Fruit fly (Drosophila melanogaster) whole organism, pupa: ENCODE data around the gene zfh1.

Source experiments
- CG10348 ChIP-seq: fragments of 200-800 bp; sonication (Bioruptor generic); IDR thresholded peaks from 2 replicates; pipeline ENCODE4 v1.3.6; 2022; ENCODE audit warnings: missing biosample characterization, missing genetic modification characterization
- CG12605 ChIP-seq: fragments of 200-800 bp; sonication (Bioruptor generic); IDR thresholded peaks from 2 replicates; pipeline ENCODE4 v1.3.6; 2022; ENCODE audit warnings: missing biosample characterization, missing genetic modification characterization
- CG13204 ChIP-seq: fragments of 200-800 bp; sonication (Bioruptor generic); optimal IDR thresholded peaks from 2 replicates; lab custom pipeline; 2018; ENCODE audit warnings: missing biosample characterization, mild to moderate bottlenecking, missing genetic modification characterization, moderate library complexity
- CG14655 ChIP-seq: fragments of 200-800 bp; sonication (Bioruptor generic); optimal IDR thresholded peaks from 3 replicates; lab custom pipeline; 2017; ENCODE audit warnings: mild to moderate bottlenecking, missing biosample characterization, missing genetic modification reagents, missing genetic modification characterization
- CG15710 ChIP-seq: fragments of 200-800 bp; sonication (Bioruptor generic); optimal IDR thresholded peaks from 2 replicates; lab custom pipeline; 2018; ENCODE audit warnings: missing biosample characterization, mild to moderate bottlenecking, missing genetic modification characterization, moderate library complexity
- CG17806 ChIP-seq: fragments of 200-800 bp; sonication (Bioruptor generic); optimal IDR thresholded peaks from 2 replicates; lab custom pipeline; 2018; ENCODE audit warnings: missing biosample characterization, mild to moderate bottlenecking, missing genetic modification characterization, moderate library complexity
- CG32121 ChIP-seq: fragments of 200-800 bp; sonication (Bioruptor generic); IDR thresholded peaks from 2 replicates; pipeline ENCODE4 v1.3.6; 2022; ENCODE audit warnings: missing biosample characterization, missing genetic modification characterization
- CG34367 ChIP-seq: fragments of 200-800 bp; sonication (Bioruptor generic); optimal IDR thresholded peaks from 2 replicates; lab custom pipeline; 2018; ENCODE audit warnings: missing biosample characterization, mild to moderate bottlenecking, missing genetic modification characterization
- CG4496 ChIP-seq: fragments of 200-800 bp; sonication (Bioruptor generic); IDR thresholded peaks from 3 replicates; pipeline ENCODE4 v1.3.6; 2022; ENCODE audit warnings: missing biosample characterization, missing genetic modification characterization
- CG8159 ChIP-seq: fragments of 200-800 bp; sonication (Bioruptor generic); optimal IDR thresholded peaks from 3 replicates; lab custom pipeline; 2018; ENCODE audit warnings: missing biosample characterization, mild to moderate bottlenecking, missing genetic modification characterization, moderate library complexity
- CG8301 ChIP-seq: fragments of 200-800 bp; sonication (Bioruptor generic); optimal IDR thresholded peaks from 2 replicates; lab custom pipeline; 2018; ENCODE audit warnings: missing biosample characterization, mild to moderate bottlenecking, missing genetic modification characterization
- CG9948 ChIP-seq: fragments of 200-800 bp; sonication (Bioruptor generic); optimal IDR thresholded peaks from 2 replicates; lab custom pipeline; 2018; ENCODE audit warnings: missing biosample characterization, mild to moderate bottlenecking, missing genetic modification characterization, moderate library complexity
- D1 ChIP-seq: fragments of 200-800 bp; sonication (Bioruptor generic); optimal IDR thresholded peaks from 2 replicates; lab custom pipeline; 2018; ENCODE audit warnings: missing biosample characterization, mild to moderate bottlenecking, missing genetic modification characterization, moderate library complexity
- EcR ChIP-seq: fragments of 200-800 bp; sonication (Bioruptor generic); optimal IDR thresholded peaks from 3 replicates; lab custom pipeline; 2019; ENCODE audit warnings: missing biosample characterization, missing genetic modification characterization, mild to moderate bottlenecking, moderate library complexity, missing genetic modification reagents
- Ets98B ChIP-seq: fragments of 200-800 bp; sonication (Bioruptor generic); IDR thresholded peaks from 2 replicates; pipeline ENCODE4 v1.3.6; 2022; ENCODE audit warnings: missing biosample characterization, missing genetic modification characterization
- Pif1A ChIP-seq: fragments of 200-800 bp; sonication (Bioruptor generic); optimal IDR thresholded peaks from 3 replicates; lab custom pipeline; 2016; ENCODE audit warnings: missing biosample characterization, missing genetic modification characterization
- Pif1B ChIP-seq: fragments of 200-800 bp; sonication (Bioruptor generic); optimal IDR thresholded peaks from 3 replicates; lab custom pipeline; 2016; ENCODE audit warnings: missing biosample characterization, missing genetic modification characterization
- Snoo ChIP-seq: fragments of 200-800 bp; sonication (Bioruptor generic); optimal IDR thresholded peaks from 3 replicates; lab custom pipeline; 2017; ENCODE audit warnings: missing biosample characterization, mild to moderate bottlenecking, missing genetic modification characterization, inconsistent platforms
- fd96Ca ChIP-seq: fragments of 200-800 bp; sonication (Bioruptor generic); IDR thresholded peaks from 3 replicates; pipeline ENCODE4 v1.3.6; 2022; ENCODE audit warnings: missing biosample characterization, missing genetic modification characterization
- gl ChIP-seq: fragments of 200-800 bp; sonication (Bioruptor generic); optimal IDR thresholded peaks from 2 replicates; lab custom pipeline; 2018; ENCODE audit warnings: missing biosample characterization, mild to moderate bottlenecking, missing genetic modification characterization
- rn ChIP-seq: fragments of 200-800 bp; sonication (Bioruptor generic); IDR thresholded peaks from 2 replicates; pipeline ENCODE4 v1.3.6; 2022; ENCODE audit warnings: missing biosample characterization, missing genetic modification characterization

zfh1 gene

dm6 chr3R:30731065-30731464 is 34.7 kb upstream of the zfh1 start, which contains the start of gene CG11313:
Gene CG11313, minus strand, starts transcription at chr3R:30731165.
- TF ChIP-seq CG8301 (tag; lab: Kevin White, UChicago), result no peak
- TF ChIP-seq rn, result no peak
- no peak for TF ChIP-seq Snoo (tag; lab: Kevin White, UChicago)
- TF ChIP-seq CG13204 (GFP tag; lab: Kevin White, UChicago), result no peak
- TF ChIP-seq Pif1B (GFP tag; lab: Kevin White, UChicago), result no peak
- TF ChIP-seq CG14655 (GFP tag; lab: Kevin White, UChicago), result no peak
- no peak for TF ChIP-seq CG15710
- TF ChIP-seq fd96Ca, result no peak
- no peak for TF ChIP-seq D1
- TF ChIP-seq CG4496, result no peak
- no peak for TF ChIP-seq CG32121 (GFP tag; lab: Robert Waterston, UW)
- no peak for TF ChIP-seq EcR (GFP tag; lab: Kevin White, UChicago)
- TF ChIP-seq CG34367, result no peak
- TF ChIP-seq gl, result no peak
- no peak for TF ChIP-seq CG12605
- no peak for TF ChIP-seq Ets98B (GFP tag; lab: Robert Waterston, UW)
- TF ChIP-seq Pif1A (GFP tag; lab: Kevin White, UChicago), result no peak

- TF ChIP-seq CG34367, result no peak
Measured at dm6 chr3R:30733081-30733480, 32.6 kb upstream of the zfh1 start.

- TF ChIP-seq CG8159 (tag; lab: Kevin White, UChicago), result peak; percentile 6
- TF ChIP-seq CG14655 (GFP tag; lab: Kevin White, UChicago), result peak; percentile 4
- TF ChIP-seq Ets98B (GFP tag; lab: Robert Waterston, UW), result no peak
- TF ChIP-seq CG13204 (GFP tag; lab: Kevin White, UChicago), result no peak
- no peak for TF ChIP-seq CG12605
Measured at dm6 chr3R:30734576-30734975, 31.1 kb upstream of the zfh1 start.

- TF ChIP-seq D1, result no peak
- no peak for TF ChIP-seq CG15710
- no peak for TF ChIP-seq CG34367
- TF ChIP-seq gl, result no peak
- no peak for TF ChIP-seq CG14655 (GFP tag; lab: Kevin White, UChicago)
- no peak for TF ChIP-seq CG8159 (tag; lab: Kevin White, UChicago)
Measured at dm6 chr3R:30735047-30735446, 30.7 kb upstream of the zfh1 start.

- TF ChIP-seq EcR (GFP tag; lab: Kevin White, UChicago) (no peak), fd96Ca (no peak), Ets98B (GFP tag; lab: Robert Waterston, UW) (no peak), CG8301 (tag; lab: Kevin White, UChicago) (no peak), CG32121 (GFP tag; lab: Robert Waterston, UW) (no peak), CG14655 (GFP tag; lab: Kevin White, UChicago) (no peak), Snoo (tag; lab: Kevin White, UChicago) (no peak), D1 (no peak), Pif1B (GFP tag; lab: Kevin White, UChicago) (no peak), CG13204 (GFP tag; lab: Kevin White, UChicago) (no peak), gl (no peak), CG10348 (GFP tag; lab: Robert Waterston, UW) (no peak)
Measured at dm6 chr3R:30741371-30741770, 24.4 kb upstream of the zfh1 start.

dm6 chr3R:30742580-30742979 is 23.1 kb upstream of the zfh1 start, which contains the start of gene CG15543:
Gene CG15543, plus strand, starts transcription at chr3R:30742880.
- no peak for TF ChIP-seq Pif1A (GFP tag; lab: Kevin White, UChicago)
- TF ChIP-seq CG4496, result no peak
- TF ChIP-seq CG10348 (GFP tag; lab: Robert Waterston, UW), result no peak
- no peak for TF ChIP-seq CG12605
- no peak for TF ChIP-seq Ets98B (GFP tag; lab: Robert Waterston, UW)
- no peak for TF ChIP-seq CG14655 (GFP tag; lab: Kevin White, UChicago)
- no peak for TF ChIP-seq CG32121 (GFP tag; lab: Robert Waterston, UW)
- TF ChIP-seq EcR (GFP tag; lab: Kevin White, UChicago), result no peak
- TF ChIP-seq gl, result no peak
- TF ChIP-seq Pif1B (GFP tag; lab: Kevin White, UChicago), result no peak

- no peak for TF ChIP-seq CG8159 (tag; lab: Kevin White, UChicago)
- no peak for TF ChIP-seq CG9948
- no peak for TF ChIP-seq CG34367
- no peak for TF ChIP-seq rn
- TF ChIP-seq CG14655 (GFP tag; lab: Kevin White, UChicago), result no peak
- no peak for TF ChIP-seq CG13204 (GFP tag; lab: Kevin White, UChicago)
- no peak for TF ChIP-seq fd96Ca
- TF ChIP-seq CG32121 (GFP tag; lab: Robert Waterston, UW), result no peak
- TF ChIP-seq CG12605, result no peak
- no peak for TF ChIP-seq Pif1B (GFP tag; lab: Kevin White, UChicago)
- no peak for TF ChIP-seq gl
- TF ChIP-seq CG17806 (tag; lab: Kevin White, UChicago), result no peak
- no peak for TF ChIP-seq CG8301 (tag; lab: Kevin White, UChicago)
- no peak for TF ChIP-seq CG10348 (GFP tag; lab: Robert Waterston, UW)
- no peak for TF ChIP-seq Ets98B (GFP tag; lab: Robert Waterston, UW)
- TF ChIP-seq EcR (GFP tag; lab: Kevin White, UChicago), result no peak
Measured at dm6 chr3R:30745104-30745503, 20.6 kb upstream of the zfh1 start, which contains the start of gene Npc2g. Gene Npc2g, minus strand, starts transcription at chr3R:30745263.
